Fruit fly (Drosophila melanogaster): ENCODE results near the gene CG4880.

dm6 chrX:16849517-16849916 lies 37.1 kb upstream of the CG4880 start:
- TF ChIP-seq woc (GFP tag; optimal IDR thresholded peaks at IDR 0.05) (no peak), sv (GFP tag; optimal IDR thresholded peaks at IDR 0.05) (no peak), dmrt93B (GFP tag; optimal IDR thresholded peaks at IDR 0.05) (no peak)

Data from whole organism, wandering third instar larva.